Fruit fly (Drosophila melanogaster) whole organism, embryonic: ENCODE measurements around the gene CG1965.

Experiments
- CG1024 ChIP-seq: fragments of 200-800 bp; sonication (Bioruptor generic); IDR thresholded peaks from 2 replicates; pipeline ENCODE4 v1.3.6; 2022; ENCODE audit warnings: missing biosample characterization, missing genetic modification characterization
- CG10267 ChIP-seq: fragments of 200-800 bp; sonication (Bioruptor generic); optimal IDR thresholded peaks from 2 replicates; lab custom pipeline; 2018; ENCODE audit warnings: missing biosample characterization, mild to moderate bottlenecking, missing genetic modification characterization, moderate library complexity
- CG11398 ChIP-seq: fragments of 200-800 bp; sonication (Bioruptor generic); optimal IDR thresholded peaks from 2 replicates; lab custom pipeline; 2016; ENCODE audit warnings: missing biosample characterization, missing genetic modification characterization
- CG11456 ChIP-seq: fragments of 200-800 bp; sonication (Bioruptor generic); IDR thresholded peaks from 3 replicates; pipeline ENCODE4 v1.3.6; 2022; ENCODE audit warnings: missing biosample characterization, missing genetic modification characterization
- CG12744 ChIP-seq: fragments of 200-800 bp; sonication (Bioruptor generic); optimal IDR thresholded peaks from 2 replicates; lab custom pipeline; 2016; ENCODE audit warnings: missing biosample characterization, missing genetic modification characterization
- CG17361 ChIP-seq: fragments of 200-800 bp; sonication (Bioruptor generic); IDR thresholded peaks from 3 replicates; pipeline ENCODE4 v1.3.6; 2022; ENCODE audit warnings: missing biosample characterization, missing genetic modification characterization
- CG17829 ChIP-seq: fragments of 200-800 bp; optimal IDR thresholded peaks from 2 replicates; lab custom pipeline; 2019; ENCODE audit warnings: missing biosample characterization, mild to moderate bottlenecking, missing genetic modification characterization, moderate library complexity
- CG18011 ChIP-seq: fragments of 200-800 bp; sonication (Bioruptor generic); optimal IDR thresholded peaks from 2 replicates; lab custom pipeline; 2017; ENCODE audit warnings: missing biosample characterization, missing genetic modification characterization, mild to moderate bottlenecking, moderate library complexity, missing genotype
- CG31388 ChIP-seq: fragments of 200-800 bp; sonication (Bioruptor generic); optimal IDR thresholded peaks from 2 replicates; lab custom pipeline; 2016; ENCODE audit warnings: missing biosample characterization, missing genetic modification characterization
- CG32767 ChIP-seq: fragments of 200-800 bp; sonication (Bioruptor generic); IDR thresholded peaks from 2 replicates; pipeline ENCODE4 v1.3.6; 2022; ENCODE audit warnings: missing biosample characterization, missing genetic modification characterization
- CG3995 ChIP-seq: fragments of 200-800 bp; sonication (Bioruptor generic); optimal IDR thresholded peaks from 3 replicates; lab custom pipeline; 2016; ENCODE audit warnings: missing biosample characterization, missing genetic modification characterization
- CG4617 ChIP-seq: fragments of 200-800 bp; sonication (Bioruptor generic); optimal IDR thresholded peaks from 3 replicates; lab custom pipeline; 2016; ENCODE audit warnings: missing biosample characterization, missing genetic modification characterization, borderline replicate concordance
- CG7963 ChIP-seq: fragments of 200-800 bp; sonication (Bioruptor generic); IDR thresholded peaks from 3 replicates; pipeline ENCODE4 v1.3.6; 2022; ENCODE audit warnings: missing biosample characterization, missing genetic modification characterization; ENCODE audit not compliant: partially characterized antibody
- Camta ChIP-seq: fragments of 200-800 bp; sonication (Bioruptor generic); optimal IDR thresholded peaks from 2 replicates; lab custom pipeline; 2016; ENCODE audit warnings: missing biosample characterization, missing genetic modification characterization
- D19B ChIP-seq: fragments of 200-800 bp; sonication (Bioruptor generic); optimal IDR thresholded peaks from 2 replicates; lab custom pipeline; 2017; ENCODE audit warnings: missing biosample characterization, mild to moderate bottlenecking, missing genetic modification characterization
- Dbx ChIP-seq: fragments of 200-800 bp; sonication (Bioruptor generic); IDR thresholded peaks from 3 replicates; pipeline ENCODE4 v1.3.6; 2022; ENCODE audit warnings: missing biosample characterization, missing genetic modification characterization
- Dp ChIP-seq: fragments of 200-800 bp; sonication (Bioruptor generic); optimal IDR thresholded peaks from 2 replicates; lab custom pipeline; 2018; ENCODE audit warnings: missing biosample characterization, mild to moderate bottlenecking, missing genetic modification characterization, moderate library complexity
- HLH3B ChIP-seq: fragments of 200-800 bp; sonication (Bioruptor generic); IDR thresholded peaks from 2 replicates; pipeline ENCODE4 v1.3.6; 2022; ENCODE audit warnings: missing biosample characterization, missing genetic modification characterization
- HLH54F ChIP-seq: fragments of 200-800 bp; sonication (Bioruptor generic); optimal IDR thresholded peaks from 3 replicates; lab custom pipeline; 2016; ENCODE audit warnings: missing biosample characterization, missing genetic modification characterization
- MESR4 ChIP-seq: fragments of 200-800 bp; sonication (Bioruptor generic); optimal IDR thresholded peaks from 2 replicates; lab custom pipeline; 2018; ENCODE audit warnings: missing biosample characterization, mild to moderate bottlenecking, missing genetic modification characterization, moderate library complexity
- NC2β ChIP-seq: fragments of 200-800 bp; sonication (Bioruptor generic); optimal IDR thresholded peaks from 2 replicates; lab custom pipeline; 2016; ENCODE audit warnings: missing biosample characterization, missing genetic modification characterization
- Poxn ChIP-seq: fragments of 200-800 bp; sonication (Bioruptor generic); IDR thresholded peaks from 2 replicates; pipeline ENCODE4 v1.3.6; 2022; ENCODE audit warnings: missing biosample characterization, missing genetic modification characterization
- Side ChIP-seq: fragments of 200-800 bp; sonication (Bioruptor generic); optimal IDR thresholded peaks from 2 replicates; lab custom pipeline; 2016; ENCODE audit warnings: missing biosample characterization, missing genetic modification characterization
- Sry-δ ChIP-seq: fragments of 200-800 bp; sonication (Bioruptor generic); optimal IDR thresholded peaks from 2 replicates; lab custom pipeline; 2016; ENCODE audit warnings: missing biosample characterization, missing genetic modification characterization
- Tbp ChIP-seq: fragments of >200 bp; optimal IDR thresholded peaks from 2 replicates; lab custom pipeline; 2018; ENCODE audit warnings: missing biosample characterization, missing genetic modification characterization
- amos ChIP-seq: fragments of 200-800 bp; sonication (Bioruptor generic); IDR thresholded peaks from 2 replicates; pipeline ENCODE4 v1.3.6; 2022; ENCODE audit warnings: missing biosample characterization, missing genetic modification characterization; ENCODE audit not compliant: partially characterized antibody
- bab2 ChIP-seq: fragments of 200-800 bp; sonication (Bioruptor generic); optimal IDR thresholded peaks from 2 replicates; lab custom pipeline; 2016; ENCODE audit warnings: missing biosample characterization, missing genetic modification characterization
- bcd ChIP-seq: fragments of 200-800 bp; sonication (Bioruptor generic); optimal IDR thresholded peaks from 2 replicates; lab custom pipeline; 2017; ENCODE audit warnings: missing biosample characterization, mild to moderate bottlenecking, missing genetic modification characterization
- br ChIP-seq: fragments of >200 bp; optimal IDR thresholded peaks from 2 replicates; lab custom pipeline; 2017
- cwo ChIP-seq: fragments of 200-800 bp; sonication (Bioruptor generic); optimal IDR thresholded peaks from 3 replicates; lab custom pipeline; 2017; ENCODE audit warnings: missing biosample characterization, missing genetic modification characterization, mild to moderate bottlenecking, moderate library complexity, missing genetic modification reagents
- dm ChIP-seq: fragments of 200-800 bp; sonication (Bioruptor generic); optimal IDR thresholded peaks from 3 replicates; lab custom pipeline; 2016; ENCODE audit warnings: missing biosample characterization, missing genetic modification characterization
- dmrt11E ChIP-seq: fragments of 200-800 bp; sonication (Bioruptor generic); optimal IDR thresholded peaks from 3 replicates; lab custom pipeline; 2018; ENCODE audit warnings: missing biosample characterization, mild to moderate bottlenecking, missing genetic modification characterization, moderate library complexity
- ems ChIP-seq: fragments of 200-800 bp; sonication (Bioruptor generic); optimal IDR thresholded peaks from 3 replicates; lab custom pipeline; 2016; ENCODE audit warnings: missing biosample characterization, missing genetic modification characterization
- fd96Cb ChIP-seq: fragments of 200-800 bp; sonication (Bioruptor generic); optimal IDR thresholded peaks from 2 replicates; lab custom pipeline; 2018; ENCODE audit warnings: missing biosample characterization, mild to moderate bottlenecking, missing genetic modification characterization, moderate library complexity
- ftz-f1 ChIP-seq: fragments of 200-800 bp; sonication (Bioruptor generic); optimal IDR thresholded peaks from 2 replicates; lab custom pipeline; 2016; ENCODE audit warnings: missing biosample characterization, missing genetic modification characterization
- grau ChIP-seq: fragments of 200-800 bp; optimal IDR thresholded peaks from 3 replicates; lab custom pipeline; 2019; ENCODE audit warnings: missing biosample characterization, mild to moderate bottlenecking, missing genetic modification characterization, moderate library complexity
- grn ChIP-seq: fragments of 200-800 bp; sonication (Bioruptor generic); optimal IDR thresholded peaks from 3 replicates; lab custom pipeline; 2017; ENCODE audit warnings: missing biosample characterization, missing genetic modification characterization
- jigr1 ChIP-seq: fragments of 200-800 bp; sonication (Bioruptor generic); IDR thresholded peaks from 3 replicates; pipeline ENCODE4 v1.3.6; 2022; ENCODE audit warnings: missing biosample characterization, missing genetic modification characterization
- lola ChIP-seq, 3 experiments: fragments of >200 bp in 2 of 3; fragments of 200-800 bp in 1 of 3; sonication (Bioruptor generic) in 1 of 3; optimal IDR thresholded peaks; 2 replicates each; lab custom pipeline; 2017 to 2019; ENCODE audit warnings: missing biosample characterization in 3 of 3, missing genetic modification characterization in 3 of 3, mild to moderate bottlenecking in 1 of 3, moderate library complexity in 1 of 3
- mld ChIP-seq: fragments of 200-800 bp; sonication (Bioruptor generic); IDR thresholded peaks from 3 replicates; pipeline ENCODE4 v1.3.6; 2022; ENCODE audit warnings: missing biosample characterization, missing genetic modification characterization; ENCODE audit not compliant: partially characterized antibody
- pita ChIP-seq: fragments of 200-800 bp; sonication (Bioruptor generic); optimal IDR thresholded peaks from 2 replicates; lab custom pipeline; 2017; ENCODE audit warnings: missing biosample characterization, mild to moderate bottlenecking, missing genetic modification characterization
- row ChIP-seq: fragments of 200-800 bp; sonication (Bioruptor generic); IDR thresholded peaks from 3 replicates; pipeline ENCODE4 v1.3.6; 2022; ENCODE audit warnings: missing biosample characterization, missing genetic modification characterization
- sc ChIP-seq, 3 experiments: fragments of >200 bp in 2 of 3; fragments of 200-800 bp in 1 of 3; sonication (Bioruptor generic) in 1 of 3; optimal IDR thresholded peaks; 2 replicates in 2 of 3; 3 replicates in 1 of 3; lab custom pipeline; 2017; ENCODE audit warnings: mild to moderate bottlenecking in 1 of 3, missing biosample characterization in 1 of 3, missing genetic modification characterization in 1 of 3, missing genetic modification reagents in 1 of 3
- scrt ChIP-seq: fragments of 200-800 bp; sonication (Bioruptor generic); optimal IDR thresholded peaks from 2 replicates; lab custom pipeline; 2018; ENCODE audit warnings: missing biosample characterization, mild to moderate bottlenecking, missing genetic modification characterization, moderate library complexity
- sd ChIP-seq: fragments of 200-800 bp; sonication (Bioruptor generic); optimal IDR thresholded peaks from 3 replicates; lab custom pipeline; 2018; ENCODE audit warnings: missing biosample characterization, mild to moderate bottlenecking, missing genetic modification characterization, moderate library complexity
- ssp ChIP-seq: fragments of 200-800 bp; sonication (Bioruptor generic); IDR thresholded peaks from 2 replicates; pipeline ENCODE4 v1.3.6; 2022; ENCODE audit warnings: missing biosample characterization, missing genetic modification characterization
- trem ChIP-seq: fragments of 200-800 bp; optimal IDR thresholded peaks from 3 replicates; lab custom pipeline; 2019; ENCODE audit warnings: missing biosample characterization, mild to moderate bottlenecking, missing genetic modification characterization, moderate library complexity
- tx ChIP-seq: fragments of 200-800 bp; sonication (Bioruptor generic); optimal IDR thresholded peaks from 2 replicates; lab custom pipeline; 2016; ENCODE audit warnings: missing biosample characterization, missing genetic modification characterization
- wdn ChIP-seq: fragments of 200-800 bp; sonication (Bioruptor generic); IDR thresholded peaks from 2 replicates; pipeline ENCODE4 v1.3.6; 2022; ENCODE audit warnings: missing biosample characterization, missing genetic modification characterization
- zen ChIP-seq: fragments of 200-800 bp; sonication (Bioruptor generic); optimal IDR thresholded peaks from 3 replicates; lab custom pipeline; 2018; ENCODE audit warnings: missing biosample characterization, mild to moderate bottlenecking, missing genetic modification characterization, moderate library complexity

Gene CG1965

dm6 chr3R:7080157-7080916 is 13.1 kb downstream of the CG1965 start, which contains the start of gene Ref1 (continued):
- TF ChIP-seq br (lab: Kevin White, UChicago) (no peak), cwo (GFP tag; lab: Kevin White, UChicago) (no peak), CG3995 (peak; percentile 14), jigr1 (GFP tag; lab: Robert Waterston, UW) (no peak; the same call in 2 of the 3 replicates), CG12744 (no peak), bab2 (GFP tag; lab: Kevin White, UChicago) (no peak), NC2β (no peak), pita (GFP tag; lab: Kevin White, UChicago) (no peak), scrt (GFP tag; lab: Kevin White, UChicago) (no peak), ftz-f1 (no peak), Camta (GFP tag; lab: Kevin White, UChicago) (no peak), sd (peak; percentile 47), MESR4 (GFP tag; lab: Kevin White, UChicago) (peak; percentile 94), CG1024 (peak; percentile 93), dmrt11E (tag; lab: Kevin White, UChicago) (peak; percentile 17), Dbx (GFP tag; lab: Robert Waterston, UW) (no peak), HLH3B (GFP tag; lab: Robert Waterston, UW) (no peak), CG7963 (GFP tag; lab: Robert Waterston, UW) (no peak), lola (GFP tag; optimal IDR thresholded peaks at IDR 0.05; lab: Kevin White, UChicago) (no peak), ssp (GFP tag; lab: Robert Waterston, UW) (peak; percentile 92), D19B (GFP tag; lab: Kevin White, UChicago) (no peak), sc (optimal IDR thresholded peaks at IDR 0.05; lab: Kevin White, UChicago) (no peak), sc (GFP tag; optimal IDR thresholded peaks at IDR 0.05; lab: Kevin White, UChicago) (no peak), CG18011 (no peak), CG31388 (GFP tag; lab: Kevin White, UChicago) (no peak), amos (GFP tag; lab: Robert Waterston, UW) (no peak), fd96Cb (tag; lab: Kevin White, UChicago) (no peak), wdn (GFP tag; lab: Robert Waterston, UW) (no peak), CG17361 (GFP tag; lab: Robert Waterston, UW) (0 out of 3 replicates have a peak, but pooled peaks have one; percentile 30), CG17829 (tag; lab: Kevin White, UChicago) (no peak), trem (tag; lab: Kevin White, UChicago) (peak; percentile 7), tx (GFP tag; lab: Kevin White, UChicago) (no peak), CG10267 (tag; lab: Kevin White, UChicago) (peak; percentile 91), zen (peak; percentile 35), Poxn (no peak), Sry-δ (GFP tag; lab: Kevin White, UChicago) (no peak), ems (no peak), dm (GFP tag; lab: Kevin White, UChicago) (peak; percentile 63), CG4617 (GFP tag; lab: Kevin White, UChicago) (peak; percentile 78), CG11456 (GFP tag; lab: Robert Waterston, UW) (no peak), mld (GFP tag; lab: Robert Waterston, UW) (no peak), grau (peak; percentile 4), Side (GFP tag; lab: Kevin White, UChicago) (no peak), grn (GFP tag; lab: Kevin White, UChicago) (no peak), bcd (GFP tag; lab: Kevin White, UChicago) (no peak), HLH54F (no peak), row (GFP tag; lab: Robert Waterston, UW) (peak; percentile 77), Tbp (no peak), CG32767 (GFP tag; lab: Robert Waterston, UW) (no peak), CG11398 (no peak), Dp (GFP tag; lab: Kevin White, UChicago) (no peak)
